Fruit fly (Drosophila melanogaster) whole organism, embryonic: ENCODE measurements around the gene Polr1B.

Source experiments
- Awh ChIP-seq: fragments of 200-800 bp; sonication (Bioruptor generic); IDR thresholded peaks from 2 replicates; pipeline ENCODE4, ENCODE4 v1.3.6; 2022; ENCODE audit warnings: missing biosample characterization, missing genetic modification characterization
- BEAF-32 ChIP-seq: fragments of 200-800 bp; sonication (Bioruptor generic); optimal IDR thresholded peaks from 3 replicates; lab custom pipeline; 2017; ENCODE audit warnings: missing biosample characterization, missing genetic modification characterization, mild to moderate bottlenecking, moderate library complexity, missing genetic modification reagents
- BtbVII ChIP-seq: fragments of 200-800 bp; sonication (Bioruptor generic); optimal IDR thresholded peaks from 3 replicates; lab custom pipeline; 2017; ENCODE audit warnings: missing biosample characterization, mild to moderate bottlenecking, missing genetic modification characterization
- CG10267 ChIP-seq: fragments of 200-800 bp; sonication (Bioruptor generic); optimal IDR thresholded peaks from 2 replicates; lab custom pipeline; 2018; ENCODE audit warnings: missing biosample characterization, mild to moderate bottlenecking, missing genetic modification characterization, moderate library complexity
- CG10543 ChIP-seq: fragments of 200-800 bp; sonication (Bioruptor generic); optimal IDR thresholded peaks from 3 replicates; lab custom pipeline; 2017; ENCODE audit warnings: missing biosample characterization, mild to moderate bottlenecking, missing genetic modification characterization, moderate library complexity
- CG11085 ChIP-seq: fragments of 200-800 bp; sonication (Bioruptor generic); IDR thresholded peaks from 2 replicates; pipeline ENCODE4 v1.3.6; 2022; ENCODE audit warnings: missing biosample characterization, missing genetic modification characterization
- CG14667 ChIP-seq: fragments of 200-800 bp; sonication (Bioruptor generic); IDR thresholded peaks from 2 replicates; pipeline ENCODE4 v1.3.6; 2022; ENCODE audit warnings: missing biosample characterization, missing genetic modification characterization
- CG14710 ChIP-seq: fragments of 200-800 bp; sonication (Bioruptor generic); optimal IDR thresholded peaks from 3 replicates; lab custom pipeline; 2019; ENCODE audit warnings: missing biosample characterization, mild to moderate bottlenecking, missing genetic modification characterization, moderate library complexity
- CG15601 ChIP-seq: fragments of 200-800 bp; sonication (Bioruptor generic); optimal IDR thresholded peaks from 3 replicates; lab custom pipeline; 2019; ENCODE audit warnings: missing biosample characterization, mild to moderate bottlenecking, missing genetic modification characterization, moderate library complexity
- CG17829 ChIP-seq: fragments of 200-800 bp; optimal IDR thresholded peaks from 2 replicates; lab custom pipeline; 2019; ENCODE audit warnings: missing biosample characterization, mild to moderate bottlenecking, missing genetic modification characterization, moderate library complexity
- CG33213 ChIP-seq: fragments of 200-800 bp; sonication (Bioruptor generic); optimal IDR thresholded peaks from 3 replicates; lab custom pipeline; 2016; ENCODE audit warnings: missing biosample characterization, missing genetic modification characterization
- CG34224 ChIP-seq: fragments of 200-800 bp; sonication (Bioruptor generic); IDR thresholded peaks from 3 replicates; pipeline ENCODE4 v1.3.6; 2022; ENCODE audit warnings: missing biosample characterization, missing genetic modification characterization; ENCODE audit not compliant: partially characterized antibody
- CG4707 ChIP-seq: fragments of 200-800 bp; sonication (Bioruptor generic); optimal IDR thresholded peaks from 2 replicates; lab custom pipeline; 2018; ENCODE audit warnings: missing biosample characterization, mild to moderate bottlenecking, missing genetic modification characterization, moderate library complexity
- CG4820 ChIP-seq: fragments of 200-800 bp; sonication (Bioruptor generic); optimal IDR thresholded peaks from 3 replicates; lab custom pipeline; 2016; ENCODE audit warnings: missing biosample characterization, missing genetic modification characterization
- CG5180 ChIP-seq: fragments of 200-800 bp; sonication (Bioruptor generic); optimal IDR thresholded peaks from 3 replicates; lab custom pipeline; 2017; ENCODE audit warnings: missing biosample characterization, missing genetic modification characterization, mild to moderate bottlenecking, moderate library complexity, missing genetic modification reagents
- CG9727 ChIP-seq: fragments of 200-800 bp; sonication (Bioruptor generic); optimal IDR thresholded peaks from 3 replicates; lab custom pipeline; 2017; ENCODE audit warnings: missing biosample characterization, mild to moderate bottlenecking, missing genetic modification characterization
- Dad ChIP-seq: fragments of 200-800 bp; sonication (Bioruptor generic); optimal IDR thresholded peaks from 3 replicates; lab custom pipeline; 2016; ENCODE audit warnings: missing biosample characterization, missing genetic modification characterization
- Dbx ChIP-seq: fragments of 200-800 bp; sonication (Bioruptor generic); IDR thresholded peaks from 3 replicates; pipeline ENCODE4 v1.3.6; 2022; ENCODE audit warnings: missing biosample characterization, missing genetic modification characterization
- Dp ChIP-seq: fragments of 200-800 bp; sonication (Bioruptor generic); optimal IDR thresholded peaks from 2 replicates; lab custom pipeline; 2018; ENCODE audit warnings: missing biosample characterization, mild to moderate bottlenecking, missing genetic modification characterization, moderate library complexity
- Fer1 ChIP-seq: fragments of 200-800 bp; sonication (Bioruptor generic); optimal IDR thresholded peaks from 2 replicates; lab custom pipeline; 2017; ENCODE audit warnings: missing biosample characterization, mild to moderate bottlenecking, missing genetic modification characterization
- Fer3 ChIP-seq: fragments of 200-800 bp; sonication (Bioruptor generic); optimal IDR thresholded peaks from 2 replicates; lab custom pipeline; 2018; ENCODE audit warnings: missing biosample characterization, mild to moderate bottlenecking, missing genetic modification characterization, moderate library complexity
- Kr ChIP-seq: fragments of 200-800 bp; sonication (Bioruptor generic); optimal IDR thresholded peaks from 2 replicates; lab custom pipeline; 2017; ENCODE audit warnings: missing biosample characterization, mild to moderate bottlenecking, missing genetic modification characterization
- MBD-R2 ChIP-seq: fragments of 200-800 bp; sonication (Bioruptor generic); IDR thresholded peaks from 2 replicates; pipeline ENCODE4 v1.3.6; 2022; ENCODE audit warnings: missing biosample characterization, missing genetic modification characterization
- Med ChIP-seq: fragments of 200-800 bp; sonication (Bioruptor generic); peaks from one replicate; lab custom pipeline; 2016; ENCODE audit warnings: missing biosample characterization, missing genetic modification characterization, mild to moderate bottlenecking, inconsistent platforms, moderate library complexity
- Meics ChIP-seq: fragments of 200-800 bp; sonication (Bioruptor generic); optimal IDR thresholded peaks from 2 replicates; lab custom pipeline; 2017; ENCODE audit warnings: missing biosample characterization, mild to moderate bottlenecking, missing genetic modification characterization
- Mrtf ChIP-seq: fragments of 200-800 bp; sonication (Bioruptor generic); IDR thresholded peaks from 3 replicates; pipeline ENCODE4 v1.3.6; 2022; ENCODE audit warnings: missing biosample characterization, missing genetic modification characterization
- NC2β ChIP-seq: fragments of 200-800 bp; sonication (Bioruptor generic); optimal IDR thresholded peaks from 2 replicates; lab custom pipeline; 2016; ENCODE audit warnings: missing biosample characterization, missing genetic modification characterization
- NFAT ChIP-seq: fragments of 200-800 bp; sonication (Bioruptor generic); IDR thresholded peaks from 2 replicates; pipeline ENCODE4 v1.3.6; 2022; ENCODE audit warnings: missing biosample characterization, missing genetic modification characterization
- Opbp ChIP-seq: fragments of 200-800 bp; sonication (Bioruptor generic); IDR thresholded peaks from 3 replicates; pipeline ENCODE4 v1.3.6; 2022; ENCODE audit warnings: missing biosample characterization, missing genetic modification characterization; ENCODE audit not compliant: partially characterized antibody
- Sin3A ChIP-seq: fragments of >200 bp; optimal IDR thresholded peaks from 2 replicates; lab custom pipeline; 2018
- Usf ChIP-seq: fragments of 200-800 bp; sonication (Bioruptor generic); optimal IDR thresholded peaks from 2 replicates; lab custom pipeline; 2017; ENCODE audit warnings: missing genotype, missing biosample characterization, missing genetic modification characterization
- crp ChIP-seq, 2 experiments: fragments of 200-800 bp; sonication (Bioruptor generic); optimal IDR thresholded peaks; 2 replicates in 1 of 2; 3 replicates in 1 of 2; lab custom pipeline; 2017; ENCODE audit warnings: missing biosample characterization in 2 of 2, missing genetic modification characterization in 2 of 2, mild to moderate bottlenecking in 1 of 2, moderate library complexity in 1 of 2
- cwo ChIP-seq: fragments of 200-800 bp; sonication (Bioruptor generic); optimal IDR thresholded peaks from 3 replicates; lab custom pipeline; 2017; ENCODE audit warnings: missing biosample characterization, missing genetic modification characterization, mild to moderate bottlenecking, moderate library complexity, missing genetic modification reagents
- fd102C ChIP-seq: fragments of 200-800 bp; sonication (Bioruptor generic); optimal IDR thresholded peaks from 2 replicates; lab custom pipeline; 2018; ENCODE audit warnings: missing biosample characterization, mild to moderate bottlenecking, missing genetic modification characterization, moderate library complexity
- gt ChIP-seq: fragments of 200-800 bp; sonication (Bioruptor generic); IDR thresholded peaks from 2 replicates; pipeline ENCODE4 v1.3.6; 2022; ENCODE audit warnings: missing biosample characterization, missing genetic modification characterization
- hb ChIP-seq: fragments of 200-800 bp; sonication (Bioruptor generic); IDR thresholded peaks from 3 replicates; pipeline ENCODE4 v1.3.6; 2022; ENCODE audit warnings: missing biosample characterization, missing genetic modification characterization; ENCODE audit not compliant: partially characterized antibody
- hbn ChIP-seq: fragments of 200-800 bp; sonication (Bioruptor generic); IDR thresholded peaks from 2 replicates; pipeline ENCODE4 v1.3.6; 2022; ENCODE audit warnings: missing biosample characterization, missing genetic modification characterization; ENCODE audit not compliant: partially characterized antibody
- inv ChIP-seq: fragments of 200-800 bp; sonication (Bioruptor generic); IDR thresholded peaks from 2 replicates; pipeline ENCODE4 v1.3.6; 2022; ENCODE audit warnings: missing biosample characterization, missing genetic modification characterization; ENCODE audit not compliant: partially characterized antibody
- kni ChIP-seq: fragments of 200-800 bp; sonication (Bioruptor generic); optimal IDR thresholded peaks from 3 replicates; lab custom pipeline; 2017; ENCODE audit warnings: mild to moderate bottlenecking, missing biosample characterization, missing genetic modification reagents, missing genetic modification characterization
- maf-S ChIP-seq: fragments of 200-800 bp; sonication (Bioruptor generic); optimal IDR thresholded peaks from 2 replicates; lab custom pipeline; 2016; ENCODE audit warnings: missing biosample characterization, missing genetic modification characterization
- mam ChIP-seq: fragments of 200-800 bp; sonication (Bioruptor generic); optimal IDR thresholded peaks from 3 replicates; lab custom pipeline; 2016; ENCODE audit warnings: missing biosample characterization, missing genetic modification characterization
- pita ChIP-seq: fragments of 200-800 bp; sonication (Bioruptor generic); optimal IDR thresholded peaks from 2 replicates; lab custom pipeline; 2017; ENCODE audit warnings: missing biosample characterization, mild to moderate bottlenecking, missing genetic modification characterization
- slp2 ChIP-seq: fragments of 200-800 bp; sonication (Bioruptor generic); optimal IDR thresholded peaks from 2 replicates; lab custom pipeline; 2016; ENCODE audit warnings: missing biosample characterization, missing genetic modification characterization
- tap ChIP-seq: fragments of 200-800 bp; optimal IDR thresholded peaks from 3 replicates; lab custom pipeline; 2019; ENCODE audit warnings: missing biosample characterization, mild to moderate bottlenecking, missing genetic modification characterization, moderate library complexity
- trem ChIP-seq: fragments of 200-800 bp; optimal IDR thresholded peaks from 3 replicates; lab custom pipeline; 2019; ENCODE audit warnings: missing biosample characterization, mild to moderate bottlenecking, missing genetic modification characterization, moderate library complexity
- ttk ChIP-seq: fragments of 200-800 bp; sonication (Bioruptor generic); IDR thresholded peaks from 2 replicates; pipeline ENCODE4 v2.1.2; 2022; ENCODE audit warnings: missing biosample characterization, missing genetic modification characterization
- unpg ChIP-seq: fragments of 200-800 bp; sonication (Bioruptor generic); optimal IDR thresholded peaks from 3 replicates; lab custom pipeline; 2018; ENCODE audit warnings: missing biosample characterization, mild to moderate bottlenecking, missing genetic modification characterization, moderate library complexity
- zf30C ChIP-seq: fragments of 200-800 bp; sonication (Bioruptor generic); optimal IDR thresholded peaks from 3 replicates; lab custom pipeline; 2018; ENCODE audit warnings: missing biosample characterization, mild to moderate bottlenecking, missing genetic modification characterization

The Polr1B gene

DNA sequence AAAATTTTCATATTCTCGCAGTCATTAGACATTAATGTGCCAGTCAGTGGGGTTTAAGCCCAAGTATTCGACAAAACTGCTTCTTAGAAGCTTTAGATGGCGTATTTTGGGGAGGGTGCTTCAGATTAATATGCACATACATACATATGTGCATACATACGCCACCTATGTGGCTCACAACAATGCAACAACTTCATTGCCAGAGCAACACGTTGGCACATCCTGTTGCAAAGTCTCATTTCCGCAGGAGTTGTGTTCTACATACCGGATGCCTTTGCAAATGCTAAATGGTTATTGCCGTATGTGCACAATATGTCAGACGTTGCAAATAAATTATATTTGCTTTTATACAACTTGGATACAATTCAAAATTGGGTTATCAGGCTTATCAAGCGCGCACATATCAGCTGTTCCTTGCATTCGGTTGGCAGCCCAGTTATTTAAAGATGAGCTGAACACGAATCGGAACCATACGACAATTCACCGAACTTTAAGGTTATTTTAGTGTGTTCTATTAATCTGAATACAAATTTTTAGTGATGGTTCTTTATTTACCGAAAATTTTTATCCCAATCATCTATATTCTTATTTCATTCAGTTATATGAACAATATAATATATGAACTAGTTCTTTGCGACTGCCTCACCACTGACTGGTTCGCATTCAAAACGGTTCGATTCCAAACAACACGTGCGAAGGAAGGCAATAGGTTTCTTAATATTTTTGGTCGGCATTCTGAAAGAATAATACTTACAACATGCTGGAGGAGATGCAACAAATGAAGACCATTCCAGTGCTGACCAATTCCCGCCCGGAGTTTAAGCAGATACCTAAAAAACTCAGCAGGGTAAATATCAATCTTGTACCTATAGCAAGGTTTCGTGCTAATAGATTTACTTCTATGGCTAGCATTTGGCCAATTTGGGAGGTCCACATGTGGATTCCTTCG lies at the start of gene Polr1B (continued):
- TF ChIP-seq CG5180 (peak; percentile 91), CG4707 (no peak), Awh (GFP tag; lab: Robert Waterston, UW) (no peak), ttk (GFP tag; lab: Robert Waterston, UW) (no peak), Dad (GFP tag; lab: Kevin White, UChicago) (no peak), CG14710 (tag; lab: Kevin White, UChicago) (peak; percentile 71), Opbp (GFP tag; lab: Robert Waterston, UW) (0 out of 3 replicates have a peak, but pooled peaks have one; percentile 31), CG9727 (GFP tag; lab: Kevin White, UChicago) (no peak), CG17829 (tag; lab: Kevin White, UChicago) (peak; percentile 36), CG15601 (tag; lab: Kevin White, UChicago) (peak; percentile 41), NFAT (GFP tag; lab: Robert Waterston, UW) (no peak), CG14667 (GFP tag; lab: Robert Waterston, UW) (no peak), hb (no peak), Dp (GFP tag; lab: Kevin White, UChicago) (peak; percentile 94), kni (GFP tag; lab: Kevin White, UChicago) (peak; percentile 34), Med (GFP tag; lab: Kevin White, UChicago) (peak; percentile 51), pita (GFP tag; lab: Kevin White, UChicago) (no peak), Fer3 (no peak), inv (GFP tag; lab: Robert Waterston, UW) (peak; percentile 57; the same call in 1 of the 2 replicates), fd102C (GFP tag; lab: Kevin White, UChicago) (no peak), CG33213 (GFP tag; lab: Kevin White, UChicago) (no peak), slp2 (GFP tag; lab: Kevin White, UChicago) (no peak), cwo (GFP tag; lab: Kevin White, UChicago) (peak; percentile 91), CG4820 (GFP tag; lab: Kevin White, UChicago) (no peak), mam (no peak), CG10543 (GFP tag; lab: Kevin White, UChicago) (no peak), Fer1 (GFP tag; lab: Kevin White, UChicago) (peak; percentile 41), CG34224 (peak; percentile 59; the same call in 1 of the 3 replicates), CG11085 (GFP tag; lab: Robert Waterston, UW) (no peak), Kr (no peak), hbn (GFP tag; lab: Robert Waterston, UW) (0 out of 2 replicates have a peak, but pooled peaks have one; percentile 46), unpg (GFP tag; lab: Kevin White, UChicago) (no peak), NC2β (GFP tag; lab: Kevin White, UChicago) (no peak), trem (peak; percentile 100), maf-S (GFP tag; lab: Kevin White, UChicago) (no peak), BEAF-32 (GFP tag; lab: Kevin White, UChicago) (peak; percentile 69), Usf (no peak), Sin3A (peak; percentile 68), MBD-R2 (GFP tag; lab: Robert Waterston, UW) (peak; percentile 74), Mrtf (no peak), Dbx (GFP tag; lab: Robert Waterston, UW) (no peak), zf30C (GFP tag; lab: Kevin White, UChicago) (no peak), crp (GFP tag; optimal IDR thresholded peaks at IDR 0.05; lab: Kevin White, UChicago) (peak; percentile 85 to 98), CG10267 (peak; percentile 46), gt (no peak), BtbVII (GFP tag; lab: Kevin White, UChicago) (no peak), Meics (GFP tag; lab: Kevin White, UChicago) (no peak), tap (tag; lab: Kevin White, UChicago) (no peak)
